Fruit fly (Drosophila melanogaster): ENCODE measurements around the gene CG4661.

CG4661 gene

DNA sequence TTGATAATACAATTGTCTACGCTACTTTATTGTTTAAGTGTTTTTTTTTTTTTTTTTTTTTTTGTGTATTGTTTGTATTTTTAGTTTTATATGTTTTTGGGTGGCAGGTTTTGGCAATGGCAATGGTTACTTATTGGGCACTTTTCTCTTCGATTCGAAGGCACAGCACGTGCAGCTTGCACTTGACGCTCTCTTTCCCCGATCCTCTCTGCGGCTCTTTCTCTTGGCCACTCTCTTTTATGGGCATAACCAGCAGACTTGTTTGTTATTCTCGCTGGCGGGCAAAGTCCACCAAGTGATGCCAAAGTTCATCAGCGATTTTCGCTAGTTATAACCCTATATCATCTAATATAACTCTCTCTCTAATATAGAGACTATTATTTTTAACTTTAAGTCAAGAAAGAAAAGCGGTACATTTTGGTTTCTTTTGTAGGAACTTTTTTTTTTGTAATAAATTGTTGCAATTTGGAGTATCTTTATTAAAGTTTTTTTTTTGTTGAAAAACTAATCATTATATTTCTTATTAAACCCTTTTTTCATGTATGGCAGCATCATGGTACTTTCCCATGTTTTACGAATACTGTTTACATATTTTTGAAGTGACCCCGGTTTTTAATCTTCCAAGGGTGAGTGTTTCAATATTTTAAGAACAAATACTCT lies 32.8 kb upstream of the CG4661 start (continued):
- TF ChIP-seq CG32006 (GFP tag; optimal IDR thresholded peaks at IDR 0.05) (peak; percentile 13), fkh (GFP tag; optimal IDR thresholded peaks at IDR 0.05) (no peak), eg (GFP tag; IDR thresholded peaks at IDR 0.05) (peak; percentile 23; the same call in 1 of the 3 replicates), CG16779 (tag; optimal IDR thresholded peaks at IDR 0.05) (peak; percentile 50), spab (GFP tag; optimal IDR thresholded peaks at IDR 0.05) (peak; percentile 42), CG8119 (GFP tag; IDR thresholded peaks at IDR 0.05) (no peak; the same call in 2 of the 3 replicates), Eip78C (GFP tag) (peak; percentile 81), lz (GFP tag; optimal IDR thresholded peaks at IDR 0.05) (no peak)

- TF ChIP-seq Lpt (GFP tag; optimal IDR thresholded peaks at IDR 0.05) (no peak), fkh (GFP tag; optimal IDR thresholded peaks at IDR 0.05) (peak; percentile 78)
These were observed 31.6 kb upstream of the CG4661 start for dm6 chrX:12889075-12889474.

DNA sequence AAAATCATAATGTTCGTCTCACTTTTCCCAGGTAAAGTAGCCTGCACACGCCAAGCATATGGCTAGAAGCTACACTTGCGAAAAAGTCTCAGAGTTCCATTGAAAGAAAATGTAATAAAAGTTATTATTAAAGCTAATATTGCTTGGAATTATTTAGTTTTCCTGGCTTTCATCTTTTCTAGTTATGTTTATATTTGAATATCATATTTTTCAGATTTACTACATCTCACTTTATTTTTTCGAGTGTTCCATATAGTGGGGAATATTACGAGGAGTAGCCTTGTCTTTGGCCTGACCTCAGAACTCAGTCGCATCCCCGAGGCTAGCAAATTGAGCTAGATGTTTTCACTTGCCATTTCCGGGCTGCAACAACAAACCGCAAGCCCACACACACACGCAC lies 30.0 kb upstream of the CG4661 start:
- no peak for TF ChIP-seq Ets21C (GFP tag; optimal IDR thresholded peaks at IDR 0.05)
- TF ChIP-seq CG31627 (GFP tag; optimal IDR thresholded peaks at IDR 0.05) = no peak
- no peak for TF ChIP-seq Hr4 (GFP tag; optimal IDR thresholded peaks at IDR 0.05)
- TF ChIP-seq eg (GFP tag; IDR thresholded peaks at IDR 0.05) = 0 out of 3 replicates have a peak, but pooled peaks have one; percentile 25
- TF ChIP-seq CG7368 (GFP tag; optimal IDR thresholded peaks at IDR 0.05) = no peak
- TF ChIP-seq vri (GFP tag; optimal IDR thresholded peaks at IDR 0.05) = no peak
- no peak for TF ChIP-seq Hr38 (GFP tag; optimal IDR thresholded peaks at IDR 0.05)
- TF ChIP-seq CG6276 (GFP tag; optimal IDR thresholded peaks at IDR 0.05) = no peak
- no peak for TF ChIP-seq CG8632 (GFP tag; optimal IDR thresholded peaks at IDR 0.05)
- no peak for TF ChIP-seq Met (GFP tag; optimal IDR thresholded peaks at IDR 0.05)
- TF ChIP-seq acj6 (GFP tag; optimal IDR thresholded peaks at IDR 0.05) = no peak
- TF ChIP-seq CG6163 (GFP tag; IDR thresholded peaks at IDR 0.05) = no peak
- TF ChIP-seq OdsH (GFP tag; optimal IDR thresholded peaks at IDR 0.05) = no peak
- peak; percentile 12 for TF ChIP-seq svp (GFP tag)

- peak; percentile 43 for TF ChIP-seq fkh (GFP tag; optimal IDR thresholded peaks at IDR 0.05)
- TF ChIP-seq Sox102F (GFP tag; optimal IDR thresholded peaks at IDR 0.05) = no peak
These were observed 29.0 kb upstream of the CG4661 start for dm6 chrX:12886543-12886942.

DNA sequence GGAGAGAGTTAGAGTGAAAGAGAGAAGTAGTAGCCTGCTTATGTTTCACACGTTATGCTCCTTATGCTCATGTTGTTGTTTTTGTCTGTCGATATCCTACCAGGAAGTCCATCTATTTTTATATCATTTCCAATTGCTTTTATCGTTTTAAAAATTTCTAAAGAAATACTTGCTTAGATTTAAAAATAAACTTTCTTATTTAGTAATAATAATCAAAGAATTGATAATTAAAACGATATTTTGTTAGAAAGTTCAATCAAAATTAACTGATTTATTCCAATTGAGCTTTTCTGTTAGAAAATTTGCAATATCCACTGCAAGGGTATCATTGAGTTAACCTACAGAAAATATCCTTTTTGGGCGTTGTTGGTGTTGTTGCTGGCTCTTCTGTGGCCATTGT lies 12.3 kb upstream of the CG4661 start:
- no peak for TF ChIP-seq CG11762 (GFP tag; optimal IDR thresholded peaks at IDR 0.05; ENCODE audit: insufficient read depth)
- TF ChIP-seq Hr38 (GFP tag; optimal IDR thresholded peaks at IDR 0.05) = no peak
- no peak for TF ChIP-seq CG8632 (GFP tag; optimal IDR thresholded peaks at IDR 0.05)
- no peak for TF ChIP-seq acj6 (GFP tag; optimal IDR thresholded peaks at IDR 0.05)
- no peak for TF ChIP-seq Smox (GFP tag; optimal IDR thresholded peaks at IDR 0.05)
- TF ChIP-seq Ets21C (GFP tag; optimal IDR thresholded peaks at IDR 0.05) = no peak
- no peak for TF ChIP-seq CG9139 (GFP tag; optimal IDR thresholded peaks at IDR 0.05)
- peak in 1 of 2 experiments; percentile 26 for TF ChIP-seq ss (GFP tag; optimal IDR thresholded peaks at IDR 0.05)
- peak; percentile 31 for TF ChIP-seq CG32006 (GFP tag; optimal IDR thresholded peaks at IDR 0.05)
- TF ChIP-seq Eip78C (GFP tag) = peak; percentile 48
- no peak for TF ChIP-seq CG11902 (GFP tag; optimal IDR thresholded peaks at IDR 0.05)
- TF ChIP-seq spab (GFP tag; optimal IDR thresholded peaks at IDR 0.05) = no peak
- peak; percentile 16 for TF ChIP-seq OdsH (GFP tag; optimal IDR thresholded peaks at IDR 0.05)
- peak; percentile 13 for TF ChIP-seq CG3032 (tag; optimal IDR thresholded peaks at IDR 0.05)
- TF ChIP-seq esn (GFP tag; optimal IDR thresholded peaks at IDR 0.05) = peak; percentile 3
- peak; percentile 8 for TF ChIP-seq Ets96B (tag; optimal IDR thresholded peaks at IDR 0.05)

- TF ChIP-seq vri (GFP tag; optimal IDR thresholded peaks at IDR 0.05) = no peak
- no peak for TF ChIP-seq CG8632 (GFP tag; optimal IDR thresholded peaks at IDR 0.05)
- TF ChIP-seq CG1621 (tag; optimal IDR thresholded peaks at IDR 0.05) = no peak
- no peak for TF ChIP-seq esn (GFP tag; optimal IDR thresholded peaks at IDR 0.05)
- TF ChIP-seq fd59A (GFP tag; optimal IDR thresholded peaks at IDR 0.05) = no peak
- no peak for TF ChIP-seq CG11294 (GFP tag; IDR thresholded peaks at IDR 0.05)
- TF ChIP-seq svp (GFP tag) = no peak
- no peak for TF ChIP-seq OdsH (GFP tag; optimal IDR thresholded peaks at IDR 0.05)
- no peak for TF ChIP-seq topi (GFP tag; optimal IDR thresholded peaks at IDR 0.05)
- TF ChIP-seq CG3919 (GFP tag; optimal IDR thresholded peaks at IDR 0.05) = no peak
- TF ChIP-seq eg (GFP tag; IDR thresholded peaks at IDR 0.05) = no peak
These were observed 11.1 kb upstream of the CG4661 start for dm6 chrX:12868605-12869004.

All from whole organism, prepupa.